Worm (Caenorhabditis elegans): ENCODE data around the gene F23H12.3.

Gene F23H12.3

DNA sequence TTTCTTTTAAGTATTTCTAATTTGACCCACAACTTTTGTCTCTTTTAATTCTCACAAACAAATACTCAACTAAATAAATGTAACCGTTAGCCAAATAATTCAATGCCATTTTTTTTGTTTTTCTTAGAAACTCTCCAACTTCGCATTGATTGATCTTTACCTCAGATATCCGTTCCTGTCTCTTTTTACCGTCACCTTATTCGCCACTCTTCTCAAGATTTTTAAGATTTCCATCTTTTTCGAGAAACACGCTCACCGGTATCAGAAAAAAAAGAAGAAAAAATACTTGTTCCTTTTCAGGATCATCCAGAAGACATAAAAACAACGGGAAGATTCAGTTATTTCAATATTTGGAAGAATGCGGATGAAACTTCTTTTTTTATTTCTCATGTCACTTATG lies 13.4 kb downstream of the F23H12.3 start, which contains the start of gene F23H12.5:
Gene F23H12.5 (plus strand): TSS at position 301 of the 400 bp plus-strand sequence.
- TF ChIP-seq ztf-26 (tag; optimal IDR thresholded peaks at IDR 0.05) (no peak), ets-4 (GFP tag; optimal IDR thresholded peaks at IDR 0.05) (no peak), ceh-58 (GFP tag; IDR thresholded peaks at IDR 0.05) (no peak), T26A5.8 (tag; optimal IDR thresholded peaks at IDR 0.05) (no peak), ekl-4 (GFP tag; IDR thresholded peaks at IDR 0.05) (no peak), xnd-1 (tag; optimal IDR thresholded peaks at IDR 0.05) (no peak), F52B5.7 (tag; optimal IDR thresholded peaks at IDR 0.05) (no peak), lir-1 (GFP tag; conservative IDR thresholded peaks at IDR 0.05) (no peak), die-1 (tag; optimal IDR thresholded peaks at IDR 0.05) (no peak), rec-8 (tag; optimal IDR thresholded peaks at IDR 0.05) (no peak), F55B11.4 (tag; optimal IDR thresholded peaks at IDR 0.05; ENCODE audit: borderline replicate concordance, insufficient read depth) (no peak), madf-3 (GFP tag; IDR thresholded peaks at IDR 0.05) (no peak)

DNA sequence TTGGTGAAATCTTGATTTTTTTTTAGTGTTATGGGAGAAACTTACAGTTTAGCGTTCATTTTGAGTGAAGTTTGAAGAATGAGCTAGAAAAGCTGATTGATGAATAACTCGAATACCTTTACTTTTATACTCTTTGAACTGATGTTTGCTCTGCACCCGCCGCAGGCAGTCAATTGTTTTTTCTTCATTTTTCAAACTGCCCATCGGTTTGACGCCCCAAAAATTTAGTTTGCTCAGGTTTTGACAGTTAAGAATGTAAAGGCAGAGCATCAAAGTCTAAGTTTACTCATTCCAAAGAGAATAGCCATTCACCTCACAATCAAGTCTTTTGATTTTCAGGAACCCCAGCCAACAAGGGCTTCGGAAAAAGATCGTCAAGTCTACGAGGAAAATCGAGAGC lies 16.7 kb downstream of the F23H12.3 start, which contains the start of gene fipr-1:
Gene fipr-1 (minus strand): TSS at position 101 of the 400 bp plus-strand sequence.
- TF ChIP-seq dpff-1 (tag; optimal IDR thresholded peaks at IDR 0.05) (no peak), B0261.1 (tag; optimal IDR thresholded peaks at IDR 0.05) (no peak), ekl-4 (GFP tag; IDR thresholded peaks at IDR 0.05) (no peak), snpc-1.1 (tag; optimal IDR thresholded peaks at IDR 0.05; ENCODE audit: insufficient read depth) (no peak), F57C9.4 (tag; optimal IDR thresholded peaks at IDR 0.05) (no peak), sdz-38 (tag; optimal IDR thresholded peaks at IDR 0.05) (no peak), F23B12.7 (tag; optimal IDR thresholded peaks at IDR 0.05; ENCODE audit: insufficient read depth) (no peak), cebp-1 (GFP tag; IDR thresholded peaks at IDR 0.05) (no peak), cebp-1 (tag; optimal IDR thresholded peaks at IDR 0.05) (no peak), madf-8 (GFP tag; conservative IDR thresholded peaks at IDR 0.05) (no peak), snpc-3.4 (tag; optimal IDR thresholded peaks at IDR 0.05) (no peak), hmg-20 (GFP tag; IDR thresholded peaks at IDR 0.05) (no peak), rpc-1 (optimal IDR thresholded peaks at IDR 0.05) (no peak), rpc-1 (tag; optimal IDR thresholded peaks at IDR 0.05) (no peak), ceh-27 (GFP tag; optimal IDR thresholded peaks at IDR 0.05) (no peak), tbp1 (GFP tag; optimal IDR thresholded peaks at IDR 0.05) (no peak), xnd-1 (tag; optimal IDR thresholded peaks at IDR 0.05) (no peak), atf-7 (tag; optimal IDR thresholded peaks at IDR 0.05) (no peak), ceh-100 (GFP tag; IDR thresholded peaks at IDR 0.05) (no peak), nfyb-1 (GFP tag; IDR thresholded peaks at IDR 0.05) (no peak), nhr-27 (tag; optimal IDR thresholded peaks at IDR 0.05) (no peak)

DNA sequence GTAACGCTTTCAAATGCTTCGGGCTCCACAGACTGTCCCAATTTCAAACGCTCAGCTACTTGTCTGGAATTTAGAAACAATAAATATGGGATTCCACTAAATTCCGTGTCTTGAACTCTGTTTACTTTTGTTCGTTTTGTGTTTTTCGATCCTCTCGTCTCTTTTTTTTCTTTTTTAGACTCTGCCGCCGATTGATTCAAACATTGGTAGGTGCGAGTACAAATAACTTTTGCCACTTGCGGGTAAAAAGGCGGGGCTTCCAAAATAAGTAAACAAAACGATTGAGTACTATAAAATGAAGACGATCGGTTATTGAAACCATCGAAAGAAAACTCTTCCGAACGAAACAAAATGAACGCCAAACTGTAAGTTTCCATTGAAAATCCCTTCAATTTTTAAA lies 20.2 kb downstream of the F23H12.3 start, which contains the start of gene fipr-2:
Gene fipr-2 (plus strand): TSS at position 245 of the 400 bp plus-strand sequence.
- TF ChIP-seq bed-2 (GFP tag; IDR thresholded peaks at IDR 0.05) (no peak), lin-35 (GFP tag; optimal IDR thresholded peaks at IDR 0.05) (no peak), ceh-58 (GFP tag; IDR thresholded peaks at IDR 0.05) (no peak), F39B2.1 (GFP tag; IDR thresholded peaks at IDR 0.05) (no peak), F10E7.11 (tag; optimal IDR thresholded peaks at IDR 0.05) (no peak), ztf-18 (tag; optimal IDR thresholded peaks at IDR 0.05) (no peak), Y95B8A.8 (GFP tag; IDR thresholded peaks at IDR 0.05) (no peak), efl-1 (GFP tag; optimal IDR thresholded peaks at IDR 0.05) (no peak), ZK185.1 (tag; optimal IDR thresholded peaks at IDR 0.05; ENCODE audit: poor library complexity, severe bottlenecking) (no peak)
